Fruit fly (Drosophila melanogaster) S2 (cell line): ENCODE measurements around the gene CG33178.

Experiments
- CG8478 ChIP-seq: fragments of >200 bp; optimal IDR thresholded peaks from 2 replicates; lab custom pipeline; 2018
- CTCF ChIP-seq, 2 experiments: fragments of >200 bp; optimal IDR thresholded peaks; 2 replicates each; lab custom pipeline; 2018

- no peak for TF ChIP-seq CG8478 (lab: Kevin White, UChicago)
- no peak for TF ChIP-seq CTCF (optimal IDR thresholded peaks at IDR 0.05; lab: Kevin White, UChicago)
Observed at dm6 chrX:15132065-15132464, 49.4 kb downstream of the CG33178 start.
